Worm (Caenorhabditis elegans) whole organism, L1 larva: ENCODE data around the gene C33E10.8.

ENCODE experiments used
- Y116A8C.19 ChIP-seq: sonication (generic microtip); optimal IDR thresholded peaks from 2 replicates; lab custom pipeline; 2016; ENCODE audit warnings: missing compliant biosample characterization, missing genetic modification characterization, borderline replicate concordance
- alr-1 ChIP-seq: fragments of 200-800 bp; sonication (Bioruptor generic); optimal IDR thresholded peaks from 2 replicates; lab custom pipeline; 2018; ENCODE audit warnings: borderline replicate concordance, mild to moderate bottlenecking, missing genetic modification characterization, missing compliant biosample characterization
- aly-2 ChIP-seq: fragments of 150-350 bp; optimal IDR thresholded peaks from 2 replicates; lab custom pipeline; 2014; ENCODE audit warnings: missing biosample characterization, missing genetic modification characterization
- egl-27 ChIP-seq, 2 experiments: fragments of 150-350 bp in 1 of 2; sonication (generic microtip); optimal IDR thresholded peaks; 3 replicates each; lab custom pipeline; 2017 to 2018; ENCODE audit warnings: missing biosample characterization in 2 of 2, missing genetic modification characterization in 2 of 2, missing genetic modification reagents in 2 of 2
- lin-35 ChIP-seq, 2 experiments: fragments of 150-350 bp; optimal IDR thresholded peaks; 2 replicates each; lab custom pipeline; 2014; ENCODE audit warnings: missing biosample characterization in 2 of 2, missing genetic modification characterization in 2 of 2, missing genetic modification reagents in 2 of 2
- lsy-2 ChIP-seq, 2 experiments: fragments of 150-350 bp; optimal IDR thresholded peaks; 2 replicates each; lab custom pipeline; 2014; ENCODE audit warnings: missing biosample characterization in 2 of 2, missing genetic modification characterization in 2 of 2
- nhr-85 ChIP-seq: sonication (generic microtip); peaks from one replicate; lab custom pipeline; 2016; ENCODE audit warnings: missing genetic modification characterization, inconsistent platforms, missing compliant biosample characterization
- pax-3 ChIP-seq: fragments of 200-800 bp; sonication (Bioruptor generic); optimal IDR thresholded peaks from 2 replicates; lab custom pipeline; 2018; ENCODE audit warnings: mild to moderate bottlenecking, missing genetic modification characterization, moderate library complexity, missing compliant biosample characterization
- skn-1 ChIP-seq: fragments of 150-350 bp; optimal IDR thresholded peaks from 2 replicates; lab custom pipeline; 2014; ENCODE audit warnings: missing biosample characterization, missing genetic modification characterization
- snpc-4 ChIP-seq: fragments of 150-350 bp; optimal IDR thresholded peaks from 2 replicates; lab custom pipeline; 2014; ENCODE audit warnings: missing biosample characterization, missing genetic modification characterization
- unc-62 ChIP-seq: fragments of 150-350 bp; optimal IDR thresholded peaks from 2 replicates; lab custom pipeline; 2014; ENCODE audit warnings: missing biosample characterization, missing genetic modification reagents, missing genetic modification characterization
- unc-98 ChIP-seq: fragments of 200-800 bp; sonication (Bioruptor generic); IDR thresholded peaks from 2 replicates; pipeline ENCODE4 v1.3.6; 2022; ENCODE audit warnings: missing genetic modification characterization, missing compliant biosample characterization

- TF ChIP-seq snpc-4 (no peak), unc-62 (GFP tag; lab: Kevin White, UChicago) (no peak), lsy-2 (tag; optimal IDR thresholded peaks at IDR 0.05; lab: Kevin White, UChicago) (no peak), egl-27 (tag; optimal IDR thresholded peaks at IDR 0.05; lab: Kevin White, UChicago) (no peak), unc-98 (no peak), Y116A8C.19 (no peak), nhr-85 (no peak), alr-1 (no peak), aly-2 (tag; lab: Kevin White, UChicago) (no peak), lin-35 (GFP tag; optimal IDR thresholded peaks at IDR 0.05; lab: Kevin White, UChicago) (no peak), skn-1 (tag; lab: Kevin White, UChicago) (no peak), pax-3 (tag; lab: Kevin White, UChicago) (no peak)
Observed at ce11 chrX:17288378-17288777, 6.2 kb downstream of the C33E10.8 start.
